Worm (Caenorhabditis elegans): ENCODE measurements around the gene D2096.7.
"Not testable (repeated sequence)": the region's sequence is repeated elsewhere in the genome, so short reads cannot be mapped to it uniquely, and the experiment has no call there.

- TF ChIP-seq ztf-4 (tag; optimal IDR thresholded peaks at IDR 0.05); ztf-11 (tag; optimal IDR thresholded peaks at IDR 0.05); fos-1 (tag; optimal IDR thresholded peaks at IDR 0.05); ama-1 (optimal IDR thresholded peaks at IDR 0.05): not testable (repeated sequence)
These were observed 11.7 kb upstream of the D2096.7 start, which contains the start of gene D2096.10 for ce11 chrIV:8389139-8389538.
